Worm (Caenorhabditis elegans): ENCODE data around the gene sto-2.

The sto-2 gene

ce11 chrX:5339889-5340288 lies 16.7 kb upstream of the sto-2 start, which contains the start of gene C26B9.2:
Gene C26B9.2 (plus strand): TSS chrX:5340189.
- TF ChIP-seq snpc-1.1 (tag; optimal IDR thresholded peaks at IDR 0.05; ENCODE audit: insufficient read depth) = no peak
- TF ChIP-seq hrde-1 (tag; optimal IDR thresholded peaks at IDR 0.05; ENCODE audit: borderline replicate concordance) = no peak
- TF ChIP-seq madf-6 (GFP tag; IDR thresholded peaks at IDR 0.05) = no peak
- TF ChIP-seq F57C9.4 (tag; optimal IDR thresholded peaks at IDR 0.05) = no peak
- no peak for TF ChIP-seq atf-7 (tag; optimal IDR thresholded peaks at IDR 0.05)
- no peak for TF ChIP-seq nfya-2 (GFP tag; IDR thresholded peaks at IDR 0.05)
- TF ChIP-seq lag-1 (GFP tag; IDR thresholded peaks at IDR 0.05) = no peak
- TF ChIP-seq ztf-26 (tag; optimal IDR thresholded peaks at IDR 0.05) = no peak

- TF ChIP-seq lsy-27 (tag; optimal IDR thresholded peaks at IDR 0.05; ENCODE audit: borderline replicate concordance, insufficient read depth) (no peak), rec-8 (tag; optimal IDR thresholded peaks at IDR 0.05) (no peak), hmg-20 (GFP tag; IDR thresholded peaks at IDR 0.05) (no peak), F37B4.10 (GFP tag; IDR thresholded peaks at IDR 0.05) (no peak), F52B5.7 (tag; optimal IDR thresholded peaks at IDR 0.05) (no peak), ztf-25 (GFP tag; IDR thresholded peaks at IDR 0.05) (no peak), F49E8.2 (tag; optimal IDR thresholded peaks at IDR 0.05; ENCODE audit: insufficient read depth) (no peak), ccch-3 (GFP tag; optimal IDR thresholded peaks at IDR 0.05) (no peak), C06A6.2 (GFP tag; conservative IDR thresholded peaks at IDR 0.05) (no peak), F22D6.2 (tag; optimal IDR thresholded peaks at IDR 0.05) (no peak)
Measured at ce11 chrX:5339357-5339756, 16.2 kb upstream of the sto-2 start.

- TF ChIP-seq ztf-26 (tag; optimal IDR thresholded peaks at IDR 0.05) (no peak), lsy-27 (tag; optimal IDR thresholded peaks at IDR 0.05; ENCODE audit: borderline replicate concordance, insufficient read depth) (no peak), unc-62 (GFP tag; optimal IDR thresholded peaks at IDR 0.05) (no peak)
Measured at ce11 chrX:5337959-5338358, 14.8 kb upstream of the sto-2 start, which contains the start of gene C26B9.3. Gene C26B9.3 (plus strand): TSS chrX:5338301.

- peak; percentile 73 for TF ChIP-seq nhr-80 (tag; optimal IDR thresholded peaks at IDR 0.05)
- peak; percentile 60 for TF ChIP-seq attf-5 (GFP tag; optimal IDR thresholded peaks at IDR 0.05)
- TF ChIP-seq ceh-27 (GFP tag; optimal IDR thresholded peaks at IDR 0.05) = peak; percentile 73
- peak; percentile 33 for TF ChIP-seq ztf-26 (tag; optimal IDR thresholded peaks at IDR 0.05)
- no peak for TF ChIP-seq lag-1 (GFP tag; IDR thresholded peaks at IDR 0.05)
- TF ChIP-seq lin-40 (tag; optimal IDR thresholded peaks at IDR 0.05) = peak; percentile 68
- peak; percentile 47 for TF ChIP-seq K12H6.12 (tag; optimal IDR thresholded peaks at IDR 0.05)
- TF ChIP-seq pbrm-1 (GFP tag; IDR thresholded peaks at IDR 0.05) = peak; percentile 20; the same call in 1 of the 2 replicates
- peak; percentile 17 for TF ChIP-seq ztf-18 (tag; optimal IDR thresholded peaks at IDR 0.05)
- TF ChIP-seq nfyb-1 (GFP tag; IDR thresholded peaks at IDR 0.05) = 0 out of 2 replicates have a peak, but pooled peaks have one; percentile 47
- peak; percentile 21 for TF ChIP-seq ZK185.1 (tag; optimal IDR thresholded peaks at IDR 0.05; ENCODE audit: poor library complexity, severe bottlenecking)
- TF ChIP-seq madf-10 (tag; optimal IDR thresholded peaks at IDR 0.05) = peak; percentile 95
- 0 out of 2 replicates have a peak, but pooled peaks have one; percentile 62 for TF ChIP-seq madf-3 (GFP tag; IDR thresholded peaks at IDR 0.05)
- TF ChIP-seq F55B11.4 (tag; optimal IDR thresholded peaks at IDR 0.05; ENCODE audit: borderline replicate concordance, insufficient read depth) = no peak
- TF ChIP-seq snpc-4 (GFP tag; optimal IDR thresholded peaks at IDR 0.05) = no peak
- peak in 2 of 4 experiments; percentile 17 to 40 for TF ChIP-seq snpc-4 (tag; optimal IDR thresholded peaks at IDR 0.05)
- no peak for TF ChIP-seq die-1 (tag; optimal IDR thresholded peaks at IDR 0.05)
- TF ChIP-seq ama-1 (optimal IDR thresholded peaks at IDR 0.05) = no peak
- TF ChIP-seq ama-1 (GFP tag; optimal IDR thresholded peaks at IDR 0.05) = no peak
- TF ChIP-seq snpc-3.4 (tag; optimal IDR thresholded peaks at IDR 0.05) = peak; percentile 44
- TF ChIP-seq hlh-12 (tag; optimal IDR thresholded peaks at IDR 0.05) = no peak
- TF ChIP-seq hmg-1.2 (GFP tag; IDR thresholded peaks at IDR 0.05) = peak; percentile 75; the same call in 1 of the 2 replicates
- 0 out of 2 replicates have a peak, but pooled peaks have one; percentile 27 for TF ChIP-seq let-526 (GFP tag; IDR thresholded peaks at IDR 0.05)
Measured at ce11 chrX:5336498-5336897, 13.3 kb upstream of the sto-2 start.

Data from whole organism, young adult.